Fruit fly (Drosophila melanogaster): ENCODE data around the gene CG4950.

CG4950 gene

dm6 chr3L:16303982-16304381 lies 36.0 kb upstream of the CG4950 start, which contains the start of gene CG43249:
TSS of gene CG43249 (plus strand) at chr3L:16304282.
- TF ChIP-seq Crg-1 (GFP tag; optimal IDR thresholded peaks at IDR 0.05) (no peak), bab1 (GFP tag; optimal IDR thresholded peaks at IDR 0.05) (no peak), CG7101 (tag; optimal IDR thresholded peaks at IDR 0.05) (no peak), CG33017 (tag; optimal IDR thresholded peaks at IDR 0.05) (no peak), toe (GFP tag; optimal IDR thresholded peaks at IDR 0.05) (no peak), Mnt (GFP tag; optimal IDR thresholded peaks at IDR 0.05) (no peak), kay (GFP tag; ENCODE audit: borderline replicate concordance) (no peak), CG11617 (GFP tag; optimal IDR thresholded peaks at IDR 0.05) (no peak), CG12768 (GFP tag; optimal IDR thresholded peaks at IDR 0.05) (no peak), CG7045 (GFP tag; optimal IDR thresholded peaks at IDR 0.05) (no peak), cic (GFP tag; optimal IDR thresholded peaks at IDR 0.05) (no peak), Hr96 (GFP tag; optimal IDR thresholded peaks at IDR 0.05) (no peak), CG14711 (tag; optimal IDR thresholded peaks at IDR 0.05) (no peak)

DNA sequence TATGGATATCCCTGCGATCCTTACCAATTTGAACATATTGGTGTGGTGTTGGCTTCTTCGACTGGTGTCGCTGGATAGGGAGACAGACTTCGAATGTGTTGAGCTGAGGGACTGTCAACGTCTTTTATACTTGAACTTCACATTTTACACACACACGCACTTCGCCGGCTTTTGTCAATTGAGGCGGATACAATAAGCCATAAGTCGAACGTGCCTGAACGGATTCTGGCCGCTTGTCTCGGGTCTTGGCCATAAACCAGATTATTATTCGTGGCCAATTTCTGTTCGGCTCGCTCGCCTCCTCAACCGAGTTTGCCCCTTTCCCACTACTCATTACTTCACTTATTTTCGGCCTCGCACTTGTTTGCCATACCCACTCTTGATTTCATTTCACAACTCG lies 35.1 kb upstream of the CG4950 start, which contains the start of gene CG13044:
Gene CG13044, minus strand, starts transcription at position 101 of the 400 bp plus-strand sequence.
- TF ChIP-seq kay (GFP tag; ENCODE audit: borderline replicate concordance), result no peak
- TF ChIP-seq tj (GFP tag; optimal IDR thresholded peaks at IDR 0.05), result no peak
- no peak for TF ChIP-seq CG14711 (tag; optimal IDR thresholded peaks at IDR 0.05)
- no peak for TF ChIP-seq CG7101 (tag; optimal IDR thresholded peaks at IDR 0.05)
- TF ChIP-seq Mnt (GFP tag; optimal IDR thresholded peaks at IDR 0.05), result no peak
- no peak for TF ChIP-seq pad (GFP tag; optimal IDR thresholded peaks at IDR 0.05)
- no peak for TF ChIP-seq cnc (optimal IDR thresholded peaks at IDR 0.05)
- no peak for TF ChIP-seq CG7045 (GFP tag; optimal IDR thresholded peaks at IDR 0.05)
- no peak for TF ChIP-seq CG12768 (GFP tag; optimal IDR thresholded peaks at IDR 0.05)
- no peak for TF ChIP-seq CG1620 (GFP tag; optimal IDR thresholded peaks at IDR 0.05)
- no peak for TF ChIP-seq CG11617 (GFP tag; optimal IDR thresholded peaks at IDR 0.05)
- TF ChIP-seq Hr96 (GFP tag; optimal IDR thresholded peaks at IDR 0.05), result no peak
- no peak for TF ChIP-seq Clk (GFP tag; optimal IDR thresholded peaks at IDR 0.05)
- TF ChIP-seq cic (GFP tag; optimal IDR thresholded peaks at IDR 0.05), result no peak
- no peak for TF ChIP-seq CG5204 (GFP tag; optimal IDR thresholded peaks at IDR 0.05)
- no peak for TF ChIP-seq toe (GFP tag; optimal IDR thresholded peaks at IDR 0.05)
- TF ChIP-seq Crg-1 (GFP tag; optimal IDR thresholded peaks at IDR 0.05), result no peak
- no peak for TF ChIP-seq ovo (GFP tag; optimal IDR thresholded peaks at IDR 0.05)
- no peak for TF ChIP-seq CG33017 (tag; optimal IDR thresholded peaks at IDR 0.05)
- no peak for TF ChIP-seq bab1 (GFP tag; optimal IDR thresholded peaks at IDR 0.05)

DNA sequence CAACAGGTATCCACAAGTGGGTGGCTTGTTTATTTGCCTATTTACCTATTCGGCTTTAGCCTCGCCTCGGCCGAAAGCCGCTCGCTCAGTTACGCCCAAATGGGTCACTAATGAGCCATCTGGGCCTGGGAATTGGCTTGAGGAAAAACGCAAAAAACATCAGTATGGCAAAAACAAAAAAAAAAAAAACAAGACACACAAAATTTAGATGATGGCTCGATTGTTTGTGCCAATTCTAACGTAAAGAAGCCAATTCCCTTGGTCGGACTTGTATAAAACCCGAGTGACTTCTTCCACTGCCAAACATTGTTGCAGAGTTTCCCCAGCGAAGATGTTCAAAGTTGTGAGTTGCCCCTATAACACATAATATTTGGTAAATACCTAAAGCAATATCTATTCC lies 33.2 kb upstream of the CG4950 start, which contains the start of gene CG4982:
Gene CG4982, plus strand, starts transcription at position 301 of the 400 bp plus-strand sequence.
- TF ChIP-seq ovo (GFP tag; optimal IDR thresholded peaks at IDR 0.05) (no peak), cic (GFP tag; optimal IDR thresholded peaks at IDR 0.05) (no peak)

- no peak for TF ChIP-seq CG7101 (tag; optimal IDR thresholded peaks at IDR 0.05)
- TF ChIP-seq bab1 (GFP tag; optimal IDR thresholded peaks at IDR 0.05), result no peak
- no peak for TF ChIP-seq CG12768 (GFP tag; optimal IDR thresholded peaks at IDR 0.05)
- TF ChIP-seq CG11617 (GFP tag; optimal IDR thresholded peaks at IDR 0.05), result no peak
- TF ChIP-seq CG33017 (tag; optimal IDR thresholded peaks at IDR 0.05), result no peak
- TF ChIP-seq cnc (optimal IDR thresholded peaks at IDR 0.05), result no peak
- no peak for TF ChIP-seq Crg-1 (GFP tag; optimal IDR thresholded peaks at IDR 0.05)
- no peak for TF ChIP-seq CG5204 (GFP tag; optimal IDR thresholded peaks at IDR 0.05)
Observed at dm6 chr3L:16295447-16295846, 27.5 kb upstream of the CG4950 start, which contains the start of gene CG4962. TSS of gene CG4962 (minus strand) at chr3L:16295547.

DNA sequence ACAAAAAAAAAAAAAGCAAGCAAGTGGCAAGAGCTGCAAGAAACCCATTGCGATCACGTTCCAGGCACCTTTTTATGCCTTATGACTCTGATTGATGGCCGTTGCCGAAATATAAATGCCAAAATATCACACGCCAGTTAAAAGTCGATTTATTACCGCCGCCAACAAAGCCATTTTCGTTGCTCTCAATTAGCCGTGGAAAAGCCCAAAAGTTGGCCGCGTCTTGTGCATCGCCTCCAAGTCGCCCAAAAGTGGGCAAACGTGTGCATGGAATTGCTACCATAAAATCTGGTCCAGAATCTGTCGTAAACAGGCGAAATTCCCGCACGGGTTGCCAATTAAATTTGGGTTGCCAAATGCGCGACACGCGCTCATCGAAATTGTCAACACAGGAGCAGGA lies 23.7 kb upstream of the CG4950 start:
- TF ChIP-seq Mnt (GFP tag; optimal IDR thresholded peaks at IDR 0.05) (no peak), CG14711 (tag; optimal IDR thresholded peaks at IDR 0.05) (no peak), toe (GFP tag; optimal IDR thresholded peaks at IDR 0.05) (no peak), pad (GFP tag; optimal IDR thresholded peaks at IDR 0.05) (no peak), cic (GFP tag; optimal IDR thresholded peaks at IDR 0.05) (no peak), bab1 (GFP tag; optimal IDR thresholded peaks at IDR 0.05) (no peak), ovo (GFP tag; optimal IDR thresholded peaks at IDR 0.05) (no peak), kay (GFP tag; ENCODE audit: borderline replicate concordance) (no peak), Clk (GFP tag; optimal IDR thresholded peaks at IDR 0.05) (no peak), CG1620 (GFP tag; optimal IDR thresholded peaks at IDR 0.05) (no peak), CG7101 (tag; optimal IDR thresholded peaks at IDR 0.05) (no peak), Hr96 (GFP tag; optimal IDR thresholded peaks at IDR 0.05) (no peak), CG12768 (GFP tag; optimal IDR thresholded peaks at IDR 0.05) (no peak), Crg-1 (GFP tag; optimal IDR thresholded peaks at IDR 0.05) (no peak), CG5204 (GFP tag; optimal IDR thresholded peaks at IDR 0.05) (no peak), CG11617 (GFP tag; optimal IDR thresholded peaks at IDR 0.05) (no peak), CG7045 (GFP tag; optimal IDR thresholded peaks at IDR 0.05) (no peak), tj (GFP tag; optimal IDR thresholded peaks at IDR 0.05) (no peak), CG33017 (tag; optimal IDR thresholded peaks at IDR 0.05) (no peak)

- no peak for TF ChIP-seq CG11617 (GFP tag; optimal IDR thresholded peaks at IDR 0.05)
- no peak for TF ChIP-seq bab1 (GFP tag; optimal IDR thresholded peaks at IDR 0.05)
- TF ChIP-seq toe (GFP tag; optimal IDR thresholded peaks at IDR 0.05), result no peak
- no peak for TF ChIP-seq Crg-1 (GFP tag; optimal IDR thresholded peaks at IDR 0.05)
- TF ChIP-seq CG5204 (GFP tag; optimal IDR thresholded peaks at IDR 0.05), result no peak
- TF ChIP-seq CG7101 (tag; optimal IDR thresholded peaks at IDR 0.05), result no peak
- TF ChIP-seq CG1620 (GFP tag; optimal IDR thresholded peaks at IDR 0.05), result no peak
- TF ChIP-seq Clk (GFP tag; optimal IDR thresholded peaks at IDR 0.05), result no peak
Observed at dm6 chr3L:16290850-16291249, 22.9 kb upstream of the CG4950 start, which contains the start of gene CG13045. TSS of gene CG13045 (minus strand) at chr3L:16290950.

DNA sequence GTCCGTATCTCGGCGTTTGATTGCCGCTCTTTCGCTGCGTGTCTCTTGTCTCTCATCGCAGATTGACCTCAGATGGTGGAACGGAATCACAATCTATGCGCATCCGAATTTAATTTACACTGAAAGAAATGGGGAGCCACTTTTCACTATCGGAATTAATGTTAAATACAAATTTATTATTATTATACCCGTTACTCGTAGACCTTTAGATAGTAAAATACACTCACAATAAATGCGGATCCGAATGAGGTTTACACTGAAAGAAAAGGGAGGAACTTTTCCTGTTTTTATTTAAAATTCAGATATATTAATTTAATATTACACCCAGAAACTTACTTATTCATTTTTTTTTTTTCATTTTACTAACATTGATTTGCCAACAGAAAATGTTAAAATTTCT lies 21.1 kb upstream of the CG4950 start:
- TF ChIP-seq pad (GFP tag; optimal IDR thresholded peaks at IDR 0.05) (no peak), bab1 (GFP tag; optimal IDR thresholded peaks at IDR 0.05) (no peak), cnc (optimal IDR thresholded peaks at IDR 0.05) (no peak), tj (GFP tag; optimal IDR thresholded peaks at IDR 0.05) (no peak), Clk (GFP tag; optimal IDR thresholded peaks at IDR 0.05) (no peak), Crg-1 (GFP tag; optimal IDR thresholded peaks at IDR 0.05) (no peak), CG7101 (tag; optimal IDR thresholded peaks at IDR 0.05) (no peak), CG11617 (GFP tag; optimal IDR thresholded peaks at IDR 0.05) (no peak), cic (GFP tag; optimal IDR thresholded peaks at IDR 0.05) (no peak), Mnt (GFP tag; optimal IDR thresholded peaks at IDR 0.05) (no peak), kay (GFP tag; ENCODE audit: borderline replicate concordance) (no peak), CG5204 (GFP tag; optimal IDR thresholded peaks at IDR 0.05) (no peak), Hr96 (GFP tag; optimal IDR thresholded peaks at IDR 0.05) (no peak), toe (GFP tag; optimal IDR thresholded peaks at IDR 0.05) (no peak), CG1620 (GFP tag; optimal IDR thresholded peaks at IDR 0.05) (no peak), CG12768 (GFP tag; optimal IDR thresholded peaks at IDR 0.05) (no peak), CG14711 (tag; optimal IDR thresholded peaks at IDR 0.05) (no peak), CG7045 (GFP tag; optimal IDR thresholded peaks at IDR 0.05) (no peak), CG33017 (tag; optimal IDR thresholded peaks at IDR 0.05) (no peak)

Data from whole organism, adult.